Worm (Caenorhabditis elegans) whole organism, early embryonic: ENCODE data around the gene txdc-17.

Experiments
- F13C5.2 ChIP-seq: sonication (generic microtip); optimal IDR thresholded peaks from 2 replicates; lab custom pipeline; 2017; ENCODE audit warnings: mild to moderate bottlenecking, missing genetic modification characterization, inconsistent platforms, missing compliant biosample characterization
- ama-1 ChIP-seq: fragments of 150-350 bp; optimal IDR thresholded peaks from 2 replicates; lab custom pipeline; 2014
- hmbx-1 ChIP-seq: sonication (generic microtip); optimal IDR thresholded peaks from 2 replicates; lab custom pipeline; 2016; ENCODE audit warnings: mild to moderate bottlenecking, missing genetic modification characterization, missing compliant biosample characterization
- hmg-4 ChIP-seq: fragments of 200-800 bp; sonication (Bioruptor generic); optimal IDR thresholded peaks from 2 replicates; lab custom pipeline; 2018; ENCODE audit warnings: mild to moderate bottlenecking, missing genetic modification characterization, missing compliant biosample characterization
- sea-1 ChIP-seq: fragments of 200-800 bp; sonication (Bioruptor generic); conservative IDR thresholded peaks from 2 replicates; pipeline ENCODE4 v1.3.6; 2022; ENCODE audit warnings: missing genetic modification characterization, missing compliant biosample characterization

DNA sequence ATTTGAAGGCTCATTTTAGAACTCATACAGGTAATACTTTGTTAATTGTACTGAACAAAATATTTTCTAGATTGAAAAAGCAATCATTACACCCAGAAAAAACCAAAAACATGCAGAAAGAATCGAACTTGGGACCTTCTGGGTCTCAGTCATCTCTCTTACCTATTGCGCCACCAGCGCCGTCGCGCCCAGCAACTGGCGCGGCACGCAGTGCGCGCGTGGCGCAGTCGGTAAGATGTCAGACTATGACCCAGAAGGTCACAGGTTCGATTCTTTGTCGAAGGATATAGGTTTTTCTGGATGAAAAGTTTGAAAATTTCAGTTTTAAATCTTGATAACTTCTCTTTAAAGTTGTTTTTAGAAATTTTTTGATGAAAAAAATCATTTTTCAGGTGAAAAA, 45.2 kb downstream of the txdc-17 start:
- TF ChIP-seq ama-1 (lab: Kevin White, UChicago) (no peak), hmg-4 (no peak), hmbx-1 (tag; lab: Kevin White, UChicago) (no peak), F13C5.2 (tag; lab: Kevin White, UChicago) (no peak), sea-1 (GFP tag; lab: Robert Waterston, UW) (no peak)
